Fruit fly (Drosophila melanogaster) whole organism, prepupa: Measurements from ENCODE around the gene mirr.

Experiments
- Blimp-1 ChIP-seq: fragments of 200-800 bp; sonication (Bioruptor generic); optimal IDR thresholded peaks from 3 replicates; lab custom pipeline; 2017; ENCODE audit warnings: missing biosample characterization, missing genetic modification characterization, mild to moderate bottlenecking, moderate library complexity, missing genetic modification reagents
- CG10631 ChIP-seq: fragments of 200-800 bp; sonication (Bioruptor generic); optimal IDR thresholded peaks from 2 replicates; lab custom pipeline; 2016; ENCODE audit warnings: missing biosample characterization, missing genetic modification characterization
- CG10669 ChIP-seq: fragments of 200-800 bp; sonication (Bioruptor generic); optimal IDR thresholded peaks from 3 replicates; lab custom pipeline; 2018; ENCODE audit warnings: missing biosample characterization, mild to moderate bottlenecking, missing genetic modification characterization, moderate library complexity
- CG11294 ChIP-seq: fragments of 200-800 bp; sonication (Bioruptor generic); IDR thresholded peaks from 2 replicates; pipeline ENCODE4 v1.3.6; 2022; ENCODE audit warnings: missing biosample characterization, missing genetic modification characterization
- CG11762 ChIP-seq: fragments of 200-800 bp; sonication (Bioruptor generic); optimal IDR thresholded peaks from 3 replicates; lab custom pipeline; 2016; ENCODE audit warnings: missing biosample characterization, missing genetic modification characterization; ENCODE audit not compliant: insufficient read depth
- CG11902 ChIP-seq: fragments of 200-800 bp; sonication (Bioruptor generic); optimal IDR thresholded peaks from 3 replicates; lab custom pipeline; 2016; ENCODE audit warnings: missing biosample characterization, missing genetic modification characterization
- CG15336 ChIP-seq: fragments of 200-800 bp; sonication (Bioruptor generic); IDR thresholded peaks from 2 replicates; pipeline ENCODE4 v1.3.6; 2022; ENCODE audit warnings: missing biosample characterization, missing genetic modification characterization
- CG3032 ChIP-seq: fragments of 200-800 bp; optimal IDR thresholded peaks from 2 replicates; lab custom pipeline; 2019; ENCODE audit warnings: missing biosample characterization, mild to moderate bottlenecking, missing genetic modification characterization, moderate library complexity
- CG34406 ChIP-seq: fragments of 200-800 bp; sonication (Bioruptor generic); optimal IDR thresholded peaks from 3 replicates; lab custom pipeline; 2016; ENCODE audit warnings: missing biosample characterization, missing genetic modification characterization
- CG3919 ChIP-seq: fragments of 200-800 bp; sonication (Bioruptor generic); optimal IDR thresholded peaks from 3 replicates; lab custom pipeline; 2016; ENCODE audit warnings: missing biosample characterization, missing genetic modification characterization
- CG6163 ChIP-seq: fragments of 200-800 bp; sonication (Bioruptor generic); IDR thresholded peaks from 3 replicates; pipeline ENCODE4 v1.3.6; 2022; ENCODE audit warnings: missing biosample characterization, missing genetic modification characterization
- CG6276 ChIP-seq: fragments of 200-800 bp; sonication (Bioruptor generic); optimal IDR thresholded peaks from 2 replicates; lab custom pipeline; 2017; ENCODE audit warnings: missing biosample characterization, mild to moderate bottlenecking, missing genetic modification characterization
- CG6808 ChIP-seq: fragments of 200-800 bp; sonication (Bioruptor generic); optimal IDR thresholded peaks from 3 replicates; lab custom pipeline; 2017; ENCODE audit warnings: missing biosample characterization, missing genetic modification characterization, mild to moderate bottlenecking, moderate library complexity, missing genetic modification reagents
- CG8119 ChIP-seq: fragments of 200-800 bp; sonication (Bioruptor generic); IDR thresholded peaks from 3 replicates; pipeline ENCODE4 v1.3.6; 2022; ENCODE audit warnings: missing biosample characterization, missing genetic modification characterization
- CG9139 ChIP-seq: fragments of 200-800 bp; sonication (Bioruptor generic); optimal IDR thresholded peaks from 3 replicates; lab custom pipeline; 2017; ENCODE audit warnings: missing biosample characterization, mild to moderate bottlenecking, missing genetic modification characterization
- Eip75B ChIP-seq: fragments of 200-800 bp; sonication (Bioruptor generic); optimal IDR thresholded peaks from 3 replicates; lab custom pipeline; 2016; ENCODE audit warnings: missing biosample characterization, missing genetic modification characterization
- Eip78C ChIP-seq: fragments of 200-800 bp; sonication (Bioruptor generic); peaks from one replicate; lab custom pipeline; 2016; ENCODE audit warnings: missing biosample characterization, missing genetic modification characterization
- Ets21C ChIP-seq: fragments of 200-800 bp; sonication (Bioruptor generic); optimal IDR thresholded peaks from 3 replicates; lab custom pipeline; 2016; ENCODE audit warnings: missing biosample characterization, missing genetic modification characterization
- Ets96B ChIP-seq: fragments of 200-800 bp; optimal IDR thresholded peaks from 2 replicates; lab custom pipeline; 2019; ENCODE audit warnings: missing biosample characterization, mild to moderate bottlenecking, missing genetic modification characterization, moderate library complexity
- Gug ChIP-seq: fragments of 200-800 bp; sonication (Bioruptor generic); IDR thresholded peaks from 2 replicates; pipeline ENCODE4 v1.3.6; 2022; ENCODE audit warnings: missing biosample characterization, missing genetic modification characterization
- Hr39 ChIP-seq: fragments of 200-800 bp; sonication (Bioruptor generic); optimal IDR thresholded peaks from 2 replicates; lab custom pipeline; 2016; ENCODE audit warnings: missing biosample characterization, missing genetic modification characterization
- Hr4 ChIP-seq: fragments of 200-800 bp; sonication (Bioruptor generic); optimal IDR thresholded peaks from 3 replicates; lab custom pipeline; 2016; ENCODE audit warnings: missing biosample characterization, missing genetic modification characterization
- Lpt ChIP-seq: fragments of 200-800 bp; sonication (Bioruptor generic); optimal IDR thresholded peaks from 3 replicates; lab custom pipeline; 2016; ENCODE audit warnings: missing biosample characterization, missing genetic modification characterization
- Met ChIP-seq: fragments of 200-800 bp; sonication (Bioruptor generic); optimal IDR thresholded peaks from 3 replicates; lab custom pipeline; 2016; ENCODE audit warnings: missing biosample characterization, missing genetic modification characterization
- OdsH ChIP-seq: fragments of 200-800 bp; sonication (Bioruptor generic); optimal IDR thresholded peaks from 3 replicates; lab custom pipeline; 2016; ENCODE audit warnings: missing biosample characterization, missing genetic modification characterization
- Smox ChIP-seq: fragments of 200-800 bp; sonication (Bioruptor generic); optimal IDR thresholded peaks from 3 replicates; lab custom pipeline; 2016; ENCODE audit warnings: missing biosample characterization, missing genetic modification characterization
- Sox102F ChIP-seq: fragments of 200-800 bp; sonication (Bioruptor generic); optimal IDR thresholded peaks from 2 replicates; lab custom pipeline; 2016; ENCODE audit warnings: missing biosample characterization, mild to moderate bottlenecking, missing genetic modification characterization
- Sox14 ChIP-seq: fragments of 200-800 bp; sonication (Bioruptor generic); optimal IDR thresholded peaks from 3 replicates; lab custom pipeline; 2016; ENCODE audit warnings: missing biosample characterization, missing genetic modification characterization
- Sox15 ChIP-seq: fragments of 200-800 bp; sonication (Bioruptor generic); optimal IDR thresholded peaks from 3 replicates; lab custom pipeline; 2016; ENCODE audit warnings: missing biosample characterization, missing genetic modification characterization
- achi ChIP-seq: fragments of 200-800 bp; sonication (Bioruptor generic); optimal IDR thresholded peaks from 3 replicates; lab custom pipeline; 2016; ENCODE audit warnings: missing biosample characterization, missing genetic modification characterization
- acj6 ChIP-seq: fragments of 200-800 bp; sonication (Bioruptor generic); optimal IDR thresholded peaks from 3 replicates; lab custom pipeline; 2016; ENCODE audit warnings: missing biosample characterization, missing genetic modification characterization
- cyc ChIP-seq: fragments of 200-800 bp; sonication (Bioruptor generic); optimal IDR thresholded peaks from 3 replicates; lab custom pipeline; 2016; ENCODE audit warnings: missing biosample characterization, missing genetic modification characterization
- dac ChIP-seq: fragments of 200-800 bp; sonication (Bioruptor generic); optimal IDR thresholded peaks from 2 replicates; lab custom pipeline; 2017; ENCODE audit warnings: missing biosample characterization, mild to moderate bottlenecking, missing genetic modification characterization
- dsx ChIP-seq: fragments of 200-800 bp; optimal IDR thresholded peaks from 3 replicates; lab custom pipeline; 2019; ENCODE audit warnings: missing biosample characterization, mild to moderate bottlenecking, missing genetic modification characterization, moderate library complexity; ENCODE audit not compliant: poor library complexity, severe bottlenecking
- eg ChIP-seq: fragments of 200-800 bp; sonication (Bioruptor generic); IDR thresholded peaks from 3 replicates; pipeline ENCODE4 v1.3.6; 2022; ENCODE audit warnings: missing biosample characterization, missing genetic modification characterization
- esn ChIP-seq: fragments of 200-800 bp; sonication (Bioruptor generic); optimal IDR thresholded peaks from 2 replicates; lab custom pipeline; 2016; ENCODE audit warnings: missing biosample characterization, mild to moderate bottlenecking, missing genetic modification characterization, moderate library complexity
- fd59A ChIP-seq: fragments of 200-800 bp; sonication (Bioruptor generic); optimal IDR thresholded peaks from 2 replicates; lab custom pipeline; 2017; ENCODE audit warnings: missing biosample characterization, mild to moderate bottlenecking, missing genetic modification characterization, missing genetic modification reagents
- fkh ChIP-seq: fragments of 200-800 bp; sonication (Bioruptor generic); optimal IDR thresholded peaks from 3 replicates; lab custom pipeline; 2017; ENCODE audit warnings: missing biosample characterization, mild to moderate bottlenecking, missing genetic modification characterization, moderate library complexity
- lz ChIP-seq: fragments of 200-800 bp; sonication (Bioruptor generic); optimal IDR thresholded peaks from 3 replicates; lab custom pipeline; 2016; ENCODE audit warnings: missing biosample characterization, missing genetic modification characterization
- net ChIP-seq: fragments of 200-800 bp; sonication (Bioruptor generic); optimal IDR thresholded peaks from 3 replicates; lab custom pipeline; 2016; ENCODE audit warnings: missing biosample characterization, missing genetic modification characterization
- spab ChIP-seq: fragments of 200-800 bp; sonication (Bioruptor generic); optimal IDR thresholded peaks from 2 replicates; lab custom pipeline; 2017; ENCODE audit warnings: missing biosample characterization, mild to moderate bottlenecking, missing genetic modification characterization, missing genetic modification reagents
- ss ChIP-seq, 2 experiments: fragments of 200-800 bp; sonication (Bioruptor generic); optimal IDR thresholded peaks; 2 replicates in 1 of 2; 3 replicates in 1 of 2; lab custom pipeline; 2017 to 2018; ENCODE audit warnings: mild to moderate bottlenecking in 2 of 2, missing biosample characterization in 2 of 2, missing genetic modification characterization in 2 of 2, moderate library complexity in 1 of 2
- svp ChIP-seq: fragments of 200-800 bp; sonication (Bioruptor generic); peaks from one replicate; lab custom pipeline; 2016; ENCODE audit warnings: missing biosample characterization, missing genetic modification characterization
- topi ChIP-seq: fragments of 200-800 bp; sonication (Bioruptor generic); optimal IDR thresholded peaks from 3 replicates; lab custom pipeline; 2016; ENCODE audit warnings: missing biosample characterization, missing genetic modification characterization

The mirr gene

DNA sequence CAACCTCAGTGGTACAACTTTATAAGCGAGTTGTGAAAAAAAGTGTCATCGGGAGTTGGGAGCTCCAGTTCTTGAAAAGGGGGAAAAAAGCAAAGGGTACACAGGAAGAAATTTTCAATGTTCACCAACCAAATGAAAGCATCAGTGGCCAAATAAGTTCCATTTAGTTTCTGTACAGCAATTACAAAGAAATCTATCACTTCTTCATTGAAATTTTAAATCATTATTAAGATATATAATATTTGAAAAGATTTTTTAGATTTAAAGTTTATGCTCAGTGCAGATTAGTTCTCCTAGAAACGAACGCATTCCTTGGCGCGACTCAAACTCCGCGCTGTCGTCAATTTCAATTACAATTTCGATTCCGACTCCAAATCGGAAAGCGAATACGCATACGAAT lies 7.9 kb downstream of the mirr start (continued):
- TF ChIP-seq Blimp-1 (GFP tag; lab: Kevin White, UChicago), result no peak
- 0 out of 3 replicates have a peak, but pooled peaks have one; percentile 15 for TF ChIP-seq eg (GFP tag; lab: Robert Waterston, UW)
- TF ChIP-seq acj6, result peak; percentile 6
- no peak for TF ChIP-seq Gug (GFP tag; lab: Robert Waterston, UW)
- no peak for TF ChIP-seq dac
- TF ChIP-seq CG10669 (GFP tag; lab: Kevin White, UChicago), result peak; percentile 21
- TF ChIP-seq lz, result no peak
- no peak for TF ChIP-seq Eip75B (GFP tag; lab: Kevin White, UChicago)
- no peak for TF ChIP-seq CG15336 (GFP tag; lab: Robert Waterston, UW)
- TF ChIP-seq CG6163 (GFP tag; lab: Robert Waterston, UW), result peak; percentile 59; the same call in 1 of the 3 replicates
- no peak for TF ChIP-seq CG11762
- no peak for TF ChIP-seq Met (GFP tag; lab: Kevin White, UChicago)
- TF ChIP-seq Sox14, result no peak
- peak; percentile 2 for TF ChIP-seq CG34406
- TF ChIP-seq fd59A (GFP tag; lab: Kevin White, UChicago), result peak; percentile 12
- no peak for TF ChIP-seq Smox
- peak; percentile 60 for TF ChIP-seq svp (GFP tag; lab: Kevin White, UChicago)
- TF ChIP-seq ss (GFP tag; optimal IDR thresholded peaks at IDR 0.05; lab: Kevin White, UChicago), result no peak
- TF ChIP-seq achi, result no peak
- peak; percentile 21 for TF ChIP-seq CG3919 (GFP tag; lab: Kevin White, UChicago)
- no peak for TF ChIP-seq CG6276 (GFP tag; lab: Kevin White, UChicago)
- TF ChIP-seq fkh (GFP tag; lab: Kevin White, UChicago), result no peak
- TF ChIP-seq esn (GFP tag; lab: Kevin White, UChicago), result peak; percentile 0
- no peak for TF ChIP-seq Hr39 (GFP tag; lab: Kevin White, UChicago)
- TF ChIP-seq Ets96B (tag; lab: Kevin White, UChicago), result peak; percentile 45
- TF ChIP-seq Hr4, result no peak
- peak; percentile 0 for TF ChIP-seq CG6808 (GFP tag; lab: Kevin White, UChicago)
- TF ChIP-seq net, result no peak
- no peak for TF ChIP-seq CG11294 (GFP tag; lab: Robert Waterston, UW)
- TF ChIP-seq Sox102F (GFP tag; lab: Kevin White, UChicago), result no peak
- TF ChIP-seq Eip78C (GFP tag; lab: Kevin White, UChicago), result peak; percentile 61
- no peak for TF ChIP-seq Lpt (GFP tag; lab: Kevin White, UChicago)
- TF ChIP-seq, all 60 proteins: peak for 15

DNA sequence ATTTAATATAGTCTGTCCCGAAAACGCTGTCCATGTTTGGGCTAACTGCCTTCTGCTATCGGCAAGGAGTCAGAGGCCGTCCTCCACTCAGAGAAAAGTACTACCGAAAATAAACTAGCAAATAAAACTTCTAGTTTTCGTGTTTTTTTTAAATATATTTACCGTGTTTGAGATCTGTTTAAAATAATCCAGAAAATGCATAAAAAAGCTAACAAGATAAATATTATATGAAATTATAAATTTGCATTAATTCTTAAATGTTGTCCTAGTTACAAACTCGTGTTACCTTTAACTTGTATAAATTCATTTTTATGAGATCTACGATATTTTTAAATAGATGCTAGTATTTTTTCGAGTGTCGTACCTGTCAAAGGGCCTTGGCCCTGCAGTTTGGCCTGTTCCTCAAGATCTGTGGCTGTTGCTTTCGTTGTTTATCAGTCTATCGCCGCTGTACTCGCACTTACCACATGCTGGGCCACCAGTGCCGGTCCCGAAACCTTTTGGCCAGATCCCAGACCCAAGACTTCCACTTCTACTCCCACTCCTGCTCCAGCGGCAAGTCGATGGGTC lies 10.1 kb downstream of the mirr start:
- TF ChIP-seq Gug (GFP tag; lab: Robert Waterston, UW) (no peak), CG10669 (GFP tag; lab: Kevin White, UChicago) (peak; percentile 51), Lpt (GFP tag; lab: Kevin White, UChicago) (no peak), CG11762 (peak; percentile 21), Ets96B (tag; lab: Kevin White, UChicago) (peak; percentile 41), cyc (peak; percentile 7), Hr39 (GFP tag; lab: Kevin White, UChicago) (no peak), CG6163 (GFP tag; lab: Robert Waterston, UW) (peak; percentile 23; the same call in 1 of the 3 replicates), CG8119 (GFP tag; lab: Robert Waterston, UW) (no peak), CG3919 (GFP tag; lab: Kevin White, UChicago) (peak; percentile 45), CG9139 (GFP tag; lab: Kevin White, UChicago) (no peak), eg (GFP tag; lab: Robert Waterston, UW) (no peak), acj6 (no peak), Eip78C (GFP tag; lab: Kevin White, UChicago) (peak; percentile 92), svp (GFP tag; lab: Kevin White, UChicago) (peak; percentile 71), Sox15 (no peak), topi (GFP tag; lab: Kevin White, UChicago) (peak; percentile 47), Ets21C (GFP tag; lab: Kevin White, UChicago) (no peak), spab (peak; percentile 32), CG11902 (no peak), CG10631 (GFP tag; lab: Kevin White, UChicago) (peak; percentile 15), dsx (peak; percentile 37), OdsH (GFP tag; lab: Kevin White, UChicago) (no peak), CG6808 (GFP tag; lab: Kevin White, UChicago) (peak; percentile 42), CG3032 (tag; lab: Kevin White, UChicago) (peak; percentile 15), CG11294 (GFP tag; lab: Robert Waterston, UW) (no peak), dac (no peak), ss (GFP tag; optimal IDR thresholded peaks at IDR 0.05; lab: Kevin White, UChicago) (peak in 1 of 2 experiments; percentile 29), fkh (GFP tag; lab: Kevin White, UChicago) (no peak)
